Worm (Caenorhabditis elegans) whole organism, L4 larva: ENCODE results near the gene F40G12.2.
"Not testable (repeated sequence)": the region's sequence is repeated elsewhere in the genome, so short reads cannot be mapped to it uniquely, and the experiment has no call there.

Source experiments
- D1046.2 ChIP-seq: fragments of 200-800 bp; sonication (Bioruptor generic); IDR thresholded peaks from 2 replicates; pipeline ENCODE4 v1.3.6; 2022; ENCODE audit warnings: missing genetic modification characterization, missing compliant biosample characterization
- T20F7.1 ChIP-seq: fragments of 200-800 bp; sonication (Bioruptor generic); optimal IDR thresholded peaks from 2 replicates; lab custom pipeline; 2018; ENCODE audit warnings: mild to moderate bottlenecking, missing genetic modification characterization, missing compliant biosample characterization
- Y48G9A.11 ChIP-seq: fragments of 200-800 bp; sonication (Bioruptor generic); IDR thresholded peaks from 2 replicates; pipeline ENCODE4 v1.3.6; 2022; ENCODE audit warnings: missing genetic modification reagents, missing genetic modification characterization, missing compliant biosample characterization
- ZK546.5 ChIP-seq, 2 experiments: sonication (generic microtip); optimal IDR thresholded peaks; 2 replicates each; lab custom pipeline; 2017; ENCODE audit warnings: missing biosample characterization in 2 of 2, missing genetic modification characterization in 2 of 2
- aha-1 ChIP-seq: fragments of 150-350 bp; peaks from one replicate; lab custom pipeline; 2014; ENCODE audit warnings: missing biosample characterization, missing genetic modification characterization
- ama-1 ChIP-seq: fragments of 150-350 bp; optimal IDR thresholded peaks from 2 replicates; lab custom pipeline; 2014; ENCODE audit warnings: inconsistent platforms, mixed read lengths
- ceh-28 ChIP-seq: fragments of 150-350 bp; optimal IDR thresholded peaks from 2 replicates; lab custom pipeline; 2014; ENCODE audit warnings: missing biosample characterization, missing genetic modification reagents, missing genetic modification characterization
- ceh-32 ChIP-seq: sonication (generic microtip); optimal IDR thresholded peaks from 2 replicates; lab custom pipeline; 2016; ENCODE audit warnings: mild to moderate bottlenecking, missing genetic modification characterization, missing compliant biosample characterization; ENCODE audit not compliant: poor library complexity
- ceh-44 ChIP-seq: fragments of 200-800 bp; sonication (Bioruptor generic); IDR thresholded peaks from 2 replicates; pipeline ENCODE4 v1.3.6; 2022; ENCODE audit warnings: missing genetic modification reagents, missing genetic modification characterization, missing compliant biosample characterization
- ces-1 ChIP-seq: fragments of 150-350 bp; sonication (generic microtip); optimal IDR thresholded peaks from 4 replicates; lab custom pipeline; 2014; ENCODE audit warnings: missing biosample characterization, missing genetic modification reagents, missing genetic modification characterization
- dmd-8 ChIP-seq: fragments of 200-800 bp; sonication (Bioruptor generic); IDR thresholded peaks from 2 replicates; pipeline ENCODE4 v1.3.6; 2022; ENCODE audit warnings: missing genetic modification characterization, missing compliant biosample characterization
- dmd-9 ChIP-seq: fragments of 200-800 bp; sonication (Bioruptor generic); IDR thresholded peaks from 2 replicates; pipeline ENCODE4 v1.3.6; 2022; ENCODE audit warnings: missing genetic modification reagents, missing genetic modification characterization, missing compliant biosample characterization
- duxl-1 ChIP-seq: sonication (generic microtip); optimal IDR thresholded peaks from 2 replicates; lab custom pipeline; 2016; ENCODE audit warnings: mild to moderate bottlenecking, missing genetic modification characterization, moderate library complexity, missing compliant biosample characterization; ENCODE audit not compliant: poor library complexity
- egl-27 ChIP-seq: sonication (generic microtip); optimal IDR thresholded peaks from 3 replicates; lab custom pipeline; 2017; ENCODE audit warnings: missing biosample characterization, missing genetic modification reagents, missing genetic modification characterization
- fkh-10 ChIP-seq: fragments of 150-350 bp; optimal IDR thresholded peaks from 2 replicates; lab custom pipeline; 2014; ENCODE audit warnings: missing biosample characterization, missing genetic modification reagents, missing genetic modification characterization
- hlh-30 ChIP-seq: sonication (generic microtip); optimal IDR thresholded peaks from 2 replicates; lab custom pipeline; 2017; ENCODE audit warnings: antibody characterized with exemption, mild to moderate bottlenecking, missing genetic modification characterization, missing compliant biosample characterization; ENCODE audit not compliant: insufficient read depth
- mes-2 ChIP-seq: sonication (generic microtip); optimal IDR thresholded peaks from 2 replicates; lab custom pipeline; 2016; ENCODE audit warnings: missing genotype, mild to moderate bottlenecking, missing genetic modification characterization, missing compliant biosample characterization; ENCODE audit not compliant: poor library complexity, severe bottlenecking
- mxl-3 ChIP-seq: fragments of 200-800 bp; sonication (Bioruptor generic); optimal IDR thresholded peaks from 2 replicates; lab custom pipeline; 2018; ENCODE audit warnings: mild to moderate bottlenecking, missing genetic modification characterization, missing compliant biosample characterization
- nhr-11 ChIP-seq: fragments of 150-350 bp; optimal IDR thresholded peaks from 2 replicates; lab custom pipeline; 2014; ENCODE audit warnings: missing biosample characterization, missing genetic modification characterization
- nhr-111 ChIP-seq: fragments of 200-800 bp; sonication (Bioruptor generic); optimal IDR thresholded peaks from 2 replicates; lab custom pipeline; 2018; ENCODE audit warnings: mild to moderate bottlenecking, missing genetic modification characterization, missing compliant biosample characterization
- nhr-41 ChIP-seq: fragments of 200-800 bp; sonication (Bioruptor generic); IDR thresholded peaks from 2 replicates; pipeline ENCODE4 v1.3.6; 2022; ENCODE audit warnings: missing genetic modification reagents, missing genetic modification characterization, missing compliant biosample characterization
- nhr-42 ChIP-seq: fragments of 200-800 bp; sonication (Bioruptor generic); IDR thresholded peaks from 2 replicates; pipeline ENCODE4 v1.3.6; 2022; ENCODE audit warnings: missing genetic modification characterization, missing compliant biosample characterization
- nhr-48 ChIP-seq: sonication (generic microtip); optimal IDR thresholded peaks from 2 replicates; lab custom pipeline; 2016; ENCODE audit warnings: mild to moderate bottlenecking, missing genetic modification characterization, missing compliant biosample characterization
- nhr-77 ChIP-seq: fragments of 150-350 bp; optimal IDR thresholded peaks from 2 replicates; lab custom pipeline; 2014; ENCODE audit warnings: missing biosample characterization, missing genetic modification characterization
- rbr-2 ChIP-seq: sonication (generic microtip); optimal IDR thresholded peaks from 2 replicates; lab custom pipeline; 2016; ENCODE audit warnings: missing genotype, missing genetic modification characterization, missing compliant biosample characterization
- sdz-12 ChIP-seq: fragments of 200-800 bp; sonication (Bioruptor generic); optimal IDR thresholded peaks from 2 replicates; lab custom pipeline; 2018; ENCODE audit warnings: mild to moderate bottlenecking, missing genetic modification characterization, missing compliant biosample characterization
- snpc-4 ChIP-seq: fragments of 150-350 bp; optimal IDR thresholded peaks from 2 replicates; lab custom pipeline; 2014; ENCODE audit warnings: missing biosample characterization, missing genetic modification characterization
- unc-62 ChIP-seq, 3 experiments: fragments of 150-350 bp in 1 of 3; sonication (generic microtip); optimal IDR thresholded peaks in 2 of 3; peaks in 1 of 3; 1 replicate in 1 of 3; 2 replicates in 2 of 3; lab custom pipeline; 2014 to 2017; ENCODE audit warnings: missing biosample characterization in 3 of 3, missing genetic modification characterization in 3 of 3, missing genetic modification reagents in 3 of 3, missing genotype in 1 of 3

Gene F40G12.2

DNA sequence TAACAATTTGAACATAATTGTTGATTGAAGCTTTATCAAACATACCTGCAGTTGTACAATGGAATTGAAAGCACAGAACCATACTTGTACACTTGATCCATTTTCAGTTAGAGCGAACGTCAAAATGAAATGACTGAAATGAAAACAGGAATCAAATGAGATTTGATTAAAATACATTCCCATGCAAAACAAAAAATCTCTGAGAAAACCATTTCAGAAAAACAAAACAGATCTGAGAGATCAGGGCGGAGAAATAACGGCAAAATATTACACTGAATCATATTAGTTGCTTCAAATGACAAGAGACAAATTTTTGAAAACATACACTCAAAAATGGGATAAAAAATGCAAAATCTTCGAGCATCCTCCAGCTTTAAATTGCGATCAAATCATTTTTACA, 19.0 kb upstream of the F40G12.2 start, which contains the start of gene srt-33:
srt-33 (minus strand) TSS at position 101 of the 400 bp plus-strand sequence.
- no peak for TF ChIP-seq snpc-4 (tag; lab: Kevin White, UChicago)
- no peak for TF ChIP-seq nhr-41 (GFP tag; lab: Robert Waterston, UW)
- no peak for TF ChIP-seq T20F7.1 (GFP tag; lab: Kevin White, UChicago)
- no peak for TF ChIP-seq ceh-32 (tag; lab: Kevin White, UChicago)
- TF ChIP-seq ces-1 (GFP tag; lab: Kevin White, UChicago) = no peak
- no peak for TF ChIP-seq D1046.2 (GFP tag; lab: Robert Waterston, UW)
- TF ChIP-seq mxl-3 (GFP tag; lab: Kevin White, UChicago) = no peak

DNA sequence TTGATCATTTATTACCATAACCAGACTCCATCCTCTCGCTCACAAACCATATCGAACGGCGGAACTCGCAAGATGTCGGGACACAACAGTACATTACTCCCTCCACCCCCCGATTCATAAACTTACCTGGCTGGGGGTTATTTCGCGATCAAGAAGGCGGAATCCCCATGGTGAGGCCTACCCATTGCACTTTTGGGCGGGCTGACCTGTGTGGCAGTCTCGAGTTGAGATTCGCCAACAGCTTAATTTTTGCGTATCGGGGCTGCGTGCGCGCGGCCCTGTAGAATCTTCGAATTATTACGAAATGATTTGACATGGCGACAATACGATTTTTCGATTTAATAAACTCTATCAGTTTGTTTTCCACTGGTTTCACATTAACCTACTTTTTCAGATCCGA, 16.7 kb upstream of the F40G12.2 start:
- TF ChIP-seq aha-1 (tag; lab: Kevin White, UChicago) (peak; percentile 54), Y48G9A.11 (GFP tag; lab: Robert Waterston, UW) (0 out of 2 replicates have a peak, but pooled peaks have one; percentile 6)

DNA sequence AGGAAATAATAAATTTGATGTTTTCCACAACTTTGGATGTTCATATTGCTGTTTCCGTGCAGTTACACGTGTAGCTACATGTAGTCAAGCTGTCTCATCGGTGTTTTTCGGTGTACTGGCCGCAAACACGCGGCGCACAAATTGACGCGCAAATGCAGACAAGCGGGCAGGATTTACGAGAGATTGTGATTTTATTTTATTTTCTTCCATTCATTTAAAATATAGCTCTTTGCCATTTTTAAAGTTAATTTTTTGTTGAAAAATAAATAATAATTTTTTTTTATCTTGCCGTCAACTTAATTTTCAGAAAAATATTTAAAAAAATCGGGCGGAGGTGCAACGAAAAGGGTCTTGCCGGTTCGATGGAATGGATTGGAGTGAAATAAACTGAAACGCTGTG, 13.5 kb upstream of the F40G12.2 start, which contains the start of gene F40G12.7:
F40G12.7 (plus strand) TSS at position 301 of the 400 bp plus-strand sequence.
- not testable (repeated sequence) for TF ChIP-seq duxl-1; ceh-44 (GFP tag; lab: Robert Waterston, UW); rbr-2 (tag; lab: Kevin White, UChicago)

DNA sequence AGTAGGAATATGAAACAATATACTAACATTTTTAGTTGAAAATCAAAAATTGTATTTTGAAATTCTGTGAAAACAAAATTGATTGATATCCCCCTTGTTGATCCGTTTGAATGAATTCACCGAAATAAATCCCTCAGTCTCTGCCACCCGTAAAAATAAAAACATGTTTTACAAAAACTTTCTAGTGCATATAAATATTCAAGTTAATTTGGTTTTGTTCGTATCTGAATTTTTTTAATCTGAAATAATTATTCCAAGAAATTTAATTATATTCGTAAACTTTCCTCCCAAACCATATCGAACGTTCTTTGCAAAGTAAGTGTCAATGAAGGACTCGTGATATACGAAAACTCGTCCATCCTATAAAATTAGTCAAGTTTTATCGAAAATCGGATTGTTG, 12.3 kb upstream of the F40G12.2 start, which contains the start of gene F40G12.6:
F40G12.6 (minus strand) TSS at position 101 of the 400 bp plus-strand sequence.
- TF ChIP-seq ceh-28 (tag; lab: Kevin White, UChicago) = no peak
- no peak for TF ChIP-seq rbr-2 (tag; lab: Kevin White, UChicago)
- no peak for TF ChIP-seq hlh-30 (tag; lab: Kevin White, UChicago)
- TF ChIP-seq nhr-111 (GFP tag; lab: Kevin White, UChicago) = no peak
- no peak for TF ChIP-seq dmd-8 (GFP tag; lab: Robert Waterston, UW)
- TF ChIP-seq ZK546.5 (tag; optimal IDR thresholded peaks at IDR 0.05; lab: Kevin White, UChicago) = no peak
- no peak for TF ChIP-seq snpc-4 (tag; lab: Kevin White, UChicago)
- no peak for TF ChIP-seq unc-62 (GFP tag; optimal IDR thresholded peaks at IDR 0.05 in 1 of 2; lab: Kevin White, UChicago)
- TF ChIP-seq unc-62 (tag; optimal IDR thresholded peaks at IDR 0.05; lab: Kevin White, UChicago) = no peak
- TF ChIP-seq fkh-10 (GFP tag; lab: Kevin White, UChicago) = no peak
- no peak for TF ChIP-seq egl-27 (tag; lab: Kevin White, UChicago)
- no peak for TF ChIP-seq ama-1 (lab: Kevin White, UChicago)
- no peak for TF ChIP-seq T20F7.1 (GFP tag; lab: Kevin White, UChicago)
- TF ChIP-seq, all 104 proteins: peak for 0

DNA sequence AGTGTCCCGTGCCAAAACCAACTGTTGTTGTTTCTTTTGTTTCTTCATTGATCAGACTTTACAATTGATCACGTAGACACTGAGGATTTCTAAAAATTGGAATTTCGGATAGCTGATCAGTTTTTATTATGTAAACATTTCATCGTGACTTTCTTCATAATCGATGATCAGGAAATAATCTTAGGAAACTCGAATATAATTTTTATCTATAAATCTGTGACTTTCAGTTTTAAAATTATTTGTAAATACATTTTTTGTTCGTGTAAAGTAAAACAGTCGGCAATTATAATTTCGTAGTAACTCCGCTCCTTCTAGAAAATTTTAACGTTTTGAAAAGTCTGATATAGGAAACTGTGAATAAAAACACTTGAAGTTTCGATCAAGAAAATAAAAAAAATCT, 10.0 kb upstream of the F40G12.2 start, which contains the start of gene F40G12.5:
F40G12.5 (minus strand) TSS at position 101 of the 400 bp plus-strand sequence.
- TF ChIP-seq nhr-11 (tag; lab: Kevin White, UChicago) (no peak), unc-62 (GFP tag; optimal IDR thresholded peaks at IDR 0.05 in 1 of 2; lab: Kevin White, UChicago) (peak in 1 of 2 experiments; percentile 16), unc-62 (tag; optimal IDR thresholded peaks at IDR 0.05; lab: Kevin White, UChicago) (no peak), nhr-77 (tag; lab: Kevin White, UChicago) (no peak)

DNA sequence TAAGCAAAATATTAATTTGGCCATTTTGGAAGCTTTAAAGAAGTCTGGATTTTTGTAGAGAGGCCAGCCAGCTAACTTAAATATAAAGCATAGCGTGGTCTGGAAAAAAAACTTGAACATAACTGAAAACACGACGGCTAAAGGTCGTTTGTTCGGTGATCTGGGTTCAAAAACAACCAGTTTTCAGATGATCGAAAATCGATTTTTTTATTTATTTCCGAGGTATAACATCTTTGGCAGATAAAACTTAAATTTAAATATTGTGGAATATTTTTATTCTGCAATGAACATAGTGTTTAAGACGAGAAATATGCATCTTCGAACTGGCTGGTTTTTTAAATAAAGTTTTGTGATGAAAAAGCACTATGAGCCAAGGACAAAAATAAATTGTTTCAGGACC, 7.9 kb upstream of the F40G12.2 start, which contains the start of gene F40G12.4:
F40G12.4 (minus strand) TSS at position 101 of the 400 bp plus-strand sequence.
- TF ChIP-seq sdz-12 (GFP tag; lab: Kevin White, UChicago) (no peak), nhr-48 (tag; lab: Kevin White, UChicago) (no peak), dmd-9 (no peak), nhr-42 (GFP tag; lab: Robert Waterston, UW) (no peak), mes-2 (tag; lab: Kevin White, UChicago) (no peak), ceh-28 (tag; lab: Kevin White, UChicago) (no peak)
